In the genomic region with DNA sequence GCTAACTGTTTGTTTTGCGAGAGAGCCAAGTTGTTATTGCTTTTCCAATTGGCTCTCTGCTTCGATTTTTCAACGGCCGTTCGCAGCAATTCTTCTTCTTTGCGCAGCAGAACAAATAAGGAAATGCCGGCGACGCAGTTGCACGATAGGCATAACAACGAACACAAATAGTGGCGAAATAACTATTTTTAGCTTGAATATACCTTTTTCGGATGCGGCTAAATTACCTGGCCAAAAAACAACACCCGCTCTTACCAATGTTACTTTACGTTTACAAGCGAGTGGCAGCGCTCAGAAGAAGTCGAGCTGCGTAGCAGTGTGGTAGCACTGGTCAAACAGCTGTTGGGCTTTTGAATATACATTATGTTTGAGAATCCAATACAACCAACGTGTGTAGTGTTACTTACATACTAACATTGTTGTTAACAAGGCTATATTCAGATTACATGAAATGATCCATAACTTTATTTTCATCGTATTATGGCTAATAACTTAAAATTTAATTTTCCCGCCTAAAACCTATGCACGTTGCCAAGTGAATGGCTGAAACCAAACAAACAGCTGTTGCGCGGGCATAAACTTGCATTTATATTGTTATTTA, we compare ENCODE assay signal across 4 fruit fly cellular contexts.
A peak's percentile ranks its signal among the peaks of the same experiment; 100 is the strongest.
TF ChIP-seq lines count a peak whose summit lies in the region.

TSS of gene Lerp (minus strand) at position 283 of the 601 bp plus-strand sequence.
TSS of gene IntS12 (plus strand) at position 529 of the 601 bp plus-strand sequence.

- TF ChIP-seq CTCF in whole organism, embryonic (GFP tag; optimal IDR thresholded peaks at IDR 0.05; lab: Kevin White, UChicago), result no peak

TF ChIP-seq in whole organism, adult, 20 proteins besides CTCF, POLR2A, EP300 and RAD21:
- TF ChIP-seq ovo (GFP tag; optimal IDR thresholded peaks at IDR 0.05; lab: Kevin White, UChicago) (no peak), Clk (GFP tag; optimal IDR thresholded peaks at IDR 0.05; lab: Kevin White, UChicago) (no peak), pad (GFP tag; optimal IDR thresholded peaks at IDR 0.05; lab: Kevin White, UChicago) (no peak), CG14711 (tag; optimal IDR thresholded peaks at IDR 0.05; lab: Kevin White, UChicago) (peak; percentile 24), CG7101 (tag; optimal IDR thresholded peaks at IDR 0.05; lab: Kevin White, UChicago) (peak; percentile 3), Hr96 (GFP tag; optimal IDR thresholded peaks at IDR 0.05; lab: Kevin White, UChicago) (no peak), bab1 (GFP tag; optimal IDR thresholded peaks at IDR 0.05; lab: Kevin White, UChicago) (peak; percentile 28), Crg-1 (GFP tag; optimal IDR thresholded peaks at IDR 0.05; lab: Kevin White, UChicago) (no peak), cnc (optimal IDR thresholded peaks at IDR 0.05; lab: Kevin White, UChicago) (no peak)

TF ChIP-seq in whole organism, embryonic, 481 proteins besides CTCF, POLR2A, EP300 and RAD21 (continues in another document):
- TF ChIP-seq Fer2 (tag; optimal IDR thresholded peaks at IDR 0.05; lab: Kevin White, UChicago), result no peak
- peak; percentile 44 for TF ChIP-seq CG2116 (GFP tag; optimal IDR thresholded peaks at IDR 0.05; lab: Kevin White, UChicago)
- TF ChIP-seq Taf1 (GFP tag; IDR thresholded peaks at IDR 0.05; lab: Robert Waterston, UW), result no peak
- TF ChIP-seq hth (optimal IDR thresholded peaks at IDR 0.05; lab: Kevin White, UChicago), result no peak
- peak; percentile 17; the same call in 1 of the 2 replicates for TF ChIP-seq amos (GFP tag; IDR thresholded peaks at IDR 0.05; lab: Robert Waterston, UW; ENCODE audit: partially characterized antibody)
- peak; percentile 65 for TF ChIP-seq scrt (GFP tag; optimal IDR thresholded peaks at IDR 0.05; lab: Kevin White, UChicago)
- no peak for TF ChIP-seq sima (GFP tag; optimal IDR thresholded peaks at IDR 0.05; lab: Kevin White, UChicago)
- peak; percentile 28 for TF ChIP-seq Camta (GFP tag; optimal IDR thresholded peaks at IDR 0.05; lab: Kevin White, UChicago)
- TF ChIP-seq CG13287 (GFP tag; IDR thresholded peaks at IDR 0.05; lab: Robert Waterston, UW; ENCODE audit: partially characterized antibody), result peak; percentile 37; the same call in 1 of the 2 replicates
- peak; percentile 94 for TF ChIP-seq CG9437 (GFP tag; optimal IDR thresholded peaks at IDR 0.05; lab: Kevin White, UChicago)
- TF ChIP-seq HmgZ (tag; optimal IDR thresholded peaks at IDR 0.05; lab: Kevin White, UChicago), result peak; percentile 26
- TF ChIP-seq MTF-1 (GFP tag; optimal IDR thresholded peaks at IDR 0.05; lab: Kevin White, UChicago; ENCODE audit: borderline replicate concordance), result no peak
- TF ChIP-seq CoRest (tag; optimal IDR thresholded peaks at IDR 0.05; lab: Kevin White, UChicago), result peak; percentile 50
- no peak for TF ChIP-seq CG4730 (GFP tag; IDR thresholded peaks at IDR 0.05; lab: Robert Waterston, UW)
- TF ChIP-seq stwl (tag; optimal IDR thresholded peaks at IDR 0.05; lab: Kevin White, UChicago), result peak; percentile 72
- peak in 1 of 2 experiments; percentile 56 for TF ChIP-seq Trl (optimal IDR thresholded peaks at IDR 0.05; lab: Kevin White, UChicago)
- TF ChIP-seq Trl (GFP tag; optimal IDR thresholded peaks at IDR 0.05; lab: Kevin White, UChicago), result no peak
- peak; percentile 36 for TF ChIP-seq nmo (GFP tag; optimal IDR thresholded peaks at IDR 0.05; lab: Kevin White, UChicago)
- no peak for TF ChIP-seq CG3065 (GFP tag; optimal IDR thresholded peaks at IDR 0.05; lab: Kevin White, UChicago)
- no peak for TF ChIP-seq CG10267 (tag; optimal IDR thresholded peaks at IDR 0.05; lab: Kevin White, UChicago)
- peak; percentile 12 for TF ChIP-seq sug (tag; optimal IDR thresholded peaks at IDR 0.05; lab: Kevin White, UChicago)
- no peak for TF ChIP-seq CG12391 (tag; optimal IDR thresholded peaks at IDR 0.05; lab: Kevin White, UChicago)
- no peak for TF ChIP-seq pita (GFP tag; optimal IDR thresholded peaks at IDR 0.05; lab: Kevin White, UChicago)

TF ChIP-seq in whole organism, prepupa, 60 proteins besides CTCF, POLR2A, EP300 and RAD21:
- TF ChIP-seq Ets96B (tag; optimal IDR thresholded peaks at IDR 0.05; lab: Kevin White, UChicago) (no peak), Sox14 (GFP tag; optimal IDR thresholded peaks at IDR 0.05; lab: Kevin White, UChicago) (peak; percentile 30), fkh (GFP tag; optimal IDR thresholded peaks at IDR 0.05; lab: Kevin White, UChicago) (peak; percentile 72), Eip78C (GFP tag; lab: Kevin White, UChicago) (peak; percentile 65), acj6 (GFP tag; optimal IDR thresholded peaks at IDR 0.05; lab: Kevin White, UChicago) (no peak), CG31627 (GFP tag; optimal IDR thresholded peaks at IDR 0.05; lab: Kevin White, UChicago) (no peak)

TF ChIP-seq in whole organism, wandering third instar larva, 38 proteins besides CTCF, POLR2A, EP300 and RAD21:
- TF ChIP-seq fru (GFP tag; optimal IDR thresholded peaks at IDR 0.05; lab: Kevin White, UChicago), result peak; percentile 90
- peak; percentile 18 for TF ChIP-seq Myc (optimal IDR thresholded peaks at IDR 0.05; lab: Kevin White, UChicago)
- TF ChIP-seq Jra (GFP tag; optimal IDR thresholded peaks at IDR 0.05; lab: Kevin White, UChicago), result no peak
- TF ChIP-seq Vsx2 (GFP tag; optimal IDR thresholded peaks at IDR 0.05; lab: Kevin White, UChicago; ENCODE audit: partially characterized antibody), result no peak
